Fruit fly (Drosophila melanogaster) whole organism, embryonic: Measurements from ENCODE around the gene CG16985.
A peak's percentile ranks its signal among the peaks of the same experiment; 100 is the strongest.

Experiments used
- BtbVII ChIP-seq: fragments of 200-800 bp; sonication (Bioruptor generic); optimal IDR thresholded peaks from 3 replicates; lab custom pipeline; 2017; ENCODE audit warnings: missing biosample characterization, mild to moderate bottlenecking, missing genetic modification characterization
- CG13123 ChIP-seq: fragments of 200-800 bp; sonication (Bioruptor generic); optimal IDR thresholded peaks from 2 replicates; lab custom pipeline; 2016; ENCODE audit warnings: missing biosample characterization, missing genetic modification characterization
- CG13287 ChIP-seq: fragments of 200-800 bp; sonication (Bioruptor generic); IDR thresholded peaks from 2 replicates; pipeline ENCODE4 v1.3.6; 2022; ENCODE audit warnings: missing biosample characterization, missing genetic modification characterization; ENCODE audit not compliant: partially characterized antibody
- CG13775 ChIP-seq: fragments of 200-800 bp; sonication (Bioruptor generic); optimal IDR thresholded peaks from 3 replicates; lab custom pipeline; 2017; ENCODE audit warnings: missing biosample characterization, mild to moderate bottlenecking, missing genetic modification characterization
- CG16815 ChIP-seq: fragments of 200-800 bp; sonication (Bioruptor generic); optimal IDR thresholded peaks from 3 replicates; lab custom pipeline; 2017; ENCODE audit warnings: missing biosample characterization, mild to moderate bottlenecking, missing genetic modification characterization
- CG17359 ChIP-seq: fragments of 200-800 bp; sonication (Bioruptor generic); optimal IDR thresholded peaks from 3 replicates; lab custom pipeline; 2018; ENCODE audit warnings: missing biosample characterization, mild to moderate bottlenecking, missing genetic modification characterization, moderate library complexity
- CG17361 ChIP-seq: fragments of 200-800 bp; sonication (Bioruptor generic); IDR thresholded peaks from 3 replicates; pipeline ENCODE4 v1.3.6; 2022; ENCODE audit warnings: missing biosample characterization, missing genetic modification characterization
- CG18599 ChIP-seq: fragments of 200-800 bp; sonication (Bioruptor generic); optimal IDR thresholded peaks from 3 replicates; lab custom pipeline; 2017; ENCODE audit warnings: missing biosample characterization, missing genetic modification characterization, mild to moderate bottlenecking, moderate library complexity, missing genetic modification reagents
- CG31441 ChIP-seq: fragments of 200-800 bp; sonication (Bioruptor generic); IDR thresholded peaks from 2 replicates; pipeline ENCODE4 v1.3.6; 2022; ENCODE audit warnings: missing biosample characterization, missing genetic modification characterization
- CG32532 ChIP-seq: fragments of 200-800 bp; sonication (Bioruptor generic); IDR thresholded peaks from 2 replicates; pipeline ENCODE4 v1.3.6; 2022; ENCODE audit warnings: missing biosample characterization, missing genetic modification characterization
- CG4424 ChIP-seq: fragments of 200-800 bp; sonication (Bioruptor generic); optimal IDR thresholded peaks from 3 replicates; lab custom pipeline; 2016; ENCODE audit warnings: missing biosample characterization, missing genetic modification characterization
- CG5245 ChIP-seq: fragments of 200-800 bp; sonication (Bioruptor generic); optimal IDR thresholded peaks from 3 replicates; lab custom pipeline; 2016; ENCODE audit warnings: missing biosample characterization, missing genetic modification characterization
- CG6765 ChIP-seq: fragments of 200-800 bp; sonication (Bioruptor generic); optimal IDR thresholded peaks from 3 replicates; lab custom pipeline; 2017; ENCODE audit warnings: missing biosample characterization, mild to moderate bottlenecking, missing genetic modification characterization
- CG6791 ChIP-seq: fragments of 200-800 bp; sonication (Bioruptor generic); IDR thresholded peaks from 3 replicates; pipeline ENCODE4 v1.3.6; 2022; ENCODE audit warnings: missing biosample characterization, missing genetic modification characterization; ENCODE audit not compliant: partially characterized antibody
- CG6813 ChIP-seq: fragments of 200-800 bp; sonication (Bioruptor generic); optimal IDR thresholded peaks from 2 replicates; lab custom pipeline; 2017; ENCODE audit warnings: missing biosample characterization, missing genetic modification characterization, mild to moderate bottlenecking, moderate library complexity, missing genetic modification reagents
- CG7271 ChIP-seq: fragments of 200-800 bp; sonication (Bioruptor generic); optimal IDR thresholded peaks from 2 replicates; lab custom pipeline; 2018; ENCODE audit warnings: missing biosample characterization, mild to moderate bottlenecking, missing genetic modification characterization, moderate library complexity
- Camta ChIP-seq: fragments of 200-800 bp; sonication (Bioruptor generic); optimal IDR thresholded peaks from 2 replicates; lab custom pipeline; 2016; ENCODE audit warnings: missing biosample characterization, missing genetic modification characterization
- Dll ChIP-seq: fragments of 200-800 bp; sonication (Bioruptor generic); IDR thresholded peaks from 4 replicates; pipeline ENCODE4 v1.3.6; 2022; ENCODE audit warnings: missing biosample characterization, missing genetic modification characterization; ENCODE audit not compliant: partially characterized antibody
- Fer3 ChIP-seq: fragments of 200-800 bp; sonication (Bioruptor generic); optimal IDR thresholded peaks from 2 replicates; lab custom pipeline; 2018; ENCODE audit warnings: missing biosample characterization, mild to moderate bottlenecking, missing genetic modification characterization, moderate library complexity
- GATAe ChIP-seq: fragments of 200-800 bp; sonication (Bioruptor generic); conservative IDR thresholded peaks from 2 replicates; pipeline ENCODE4 v1.3.6; 2022; ENCODE audit warnings: missing biosample characterization, missing genetic modification characterization
- H15 ChIP-seq: fragments of 200-800 bp; sonication (Bioruptor generic); IDR thresholded peaks from 3 replicates; pipeline ENCODE4 v1.3.6; 2022; ENCODE audit warnings: missing biosample characterization, missing genetic modification characterization
- Hr39 ChIP-seq: fragments of >200 bp; optimal IDR thresholded peaks from 2 replicates; lab custom pipeline; 2017
- Nf-YA ChIP-seq: fragments of 200-800 bp; sonication (Bioruptor generic); IDR thresholded peaks from 2 replicates; pipeline ENCODE4 v1.3.6; 2022; ENCODE audit warnings: missing biosample characterization, missing genetic modification characterization
- Ssrp ChIP-seq: fragments of 200-800 bp; sonication (Bioruptor generic); optimal IDR thresholded peaks from 2 replicates; lab custom pipeline; 2018; ENCODE audit warnings: missing biosample characterization, mild to moderate bottlenecking, missing genetic modification characterization, moderate library complexity
- amos ChIP-seq: fragments of 200-800 bp; sonication (Bioruptor generic); IDR thresholded peaks from 2 replicates; pipeline ENCODE4 v1.3.6; 2022; ENCODE audit warnings: missing biosample characterization, missing genetic modification characterization; ENCODE audit not compliant: partially characterized antibody
- ash1 ChIP-seq: fragments of 200-800 bp; sonication (Bioruptor generic); optimal IDR thresholded peaks from 2 replicates; lab custom pipeline; 2018; ENCODE audit warnings: missing biosample characterization, mild to moderate bottlenecking, missing genetic modification characterization
- bbx ChIP-seq: fragments of 200-800 bp; sonication (Bioruptor generic); IDR thresholded peaks from 2 replicates; pipeline ENCODE4 v1.3.6; 2022; ENCODE audit warnings: missing biosample characterization, missing genetic modification characterization; ENCODE audit not compliant: partially characterized antibody
- bigmax ChIP-seq: fragments of 200-800 bp; sonication (Bioruptor generic); optimal IDR thresholded peaks from 2 replicates; lab custom pipeline; 2018; ENCODE audit warnings: missing biosample characterization, mild to moderate bottlenecking, missing genetic modification characterization
- corto ChIP-seq: fragments of 200-800 bp; sonication (Bioruptor generic); optimal IDR thresholded peaks from 2 replicates; lab custom pipeline; 2016; ENCODE audit warnings: missing biosample characterization, mild to moderate bottlenecking, missing genetic modification characterization, moderate library complexity
- da ChIP-seq: fragments of 200-800 bp; sonication (Bioruptor generic); optimal IDR thresholded peaks from 2 replicates; lab custom pipeline; 2016; ENCODE audit warnings: missing biosample characterization, missing genetic modification characterization
- dm ChIP-seq: fragments of 200-800 bp; sonication (Bioruptor generic); optimal IDR thresholded peaks from 3 replicates; lab custom pipeline; 2016; ENCODE audit warnings: missing biosample characterization, missing genetic modification characterization
- gce ChIP-seq: fragments of 200-800 bp; sonication (Bioruptor generic); IDR thresholded peaks from 3 replicates; pipeline ENCODE4 v1.3.6; 2022; ENCODE audit warnings: missing biosample characterization, missing genetic modification characterization
- gro ChIP-seq: fragments of 200-800 bp; sonication (Bioruptor generic); optimal IDR thresholded peaks from 2 replicates; lab custom pipeline; 2016; ENCODE audit warnings: missing biosample characterization, missing genetic modification characterization
- kay ChIP-seq: fragments of 200-800 bp; sonication (Bioruptor generic); optimal IDR thresholded peaks from 2 replicates; lab custom pipeline; 2016; ENCODE audit warnings: missing biosample characterization, missing genetic modification characterization
- lab ChIP-seq: fragments of 200-800 bp; sonication (Bioruptor generic); optimal IDR thresholded peaks from 3 replicates; lab custom pipeline; 2017; ENCODE audit warnings: missing biosample characterization, missing genetic modification characterization, mild to moderate bottlenecking, moderate library complexity, missing genetic modification reagents
- lmd ChIP-seq: fragments of 200-800 bp; sonication (Bioruptor generic); IDR thresholded peaks from 2 replicates; pipeline ENCODE4 v1.3.6; 2022; ENCODE audit warnings: missing biosample characterization, missing genetic modification characterization
- lov ChIP-seq, 2 experiments: fragments of 200-800 bp in 1 of 2; fragments of >200 bp in 1 of 2; sonication (Bioruptor generic) in 1 of 2; IDR thresholded peaks in 1 of 2; optimal IDR thresholded peaks in 1 of 2; 2 replicates in 1 of 2; 3 replicates in 1 of 2; pipeline versions ENCODE4 v1.3.6 to Lab custom; 2017 to 2022; ENCODE audit warnings: missing biosample characterization in 1 of 2, missing genetic modification characterization in 1 of 2
- nerfin-2 ChIP-seq: fragments of 200-800 bp; sonication (Bioruptor generic); IDR thresholded peaks from 2 replicates; pipeline ENCODE4 v1.3.6; 2022; ENCODE audit warnings: missing biosample characterization, missing genetic modification characterization; ENCODE audit not compliant: partially characterized antibody
- nmo ChIP-seq: fragments of 200-800 bp; sonication (Bioruptor generic); optimal IDR thresholded peaks from 2 replicates; lab custom pipeline; 2018; ENCODE audit warnings: missing biosample characterization, mild to moderate bottlenecking, missing genetic modification characterization, moderate library complexity
- p53 ChIP-seq: fragments of 200-800 bp; sonication (Bioruptor generic); optimal IDR thresholded peaks from 2 replicates; lab custom pipeline; 2016; ENCODE audit warnings: missing biosample characterization, missing genetic modification characterization
- pros ChIP-seq: fragments of 200-800 bp; sonication (Bioruptor generic); optimal IDR thresholded peaks from 3 replicates; lab custom pipeline; 2019; ENCODE audit warnings: missing biosample characterization, mild to moderate bottlenecking, missing genetic modification characterization, moderate library complexity
- pzg ChIP-seq: fragments of 200-800 bp; sonication (Bioruptor generic); optimal IDR thresholded peaks from 3 replicates; lab custom pipeline; 2018; ENCODE audit warnings: missing biosample characterization, mild to moderate bottlenecking, missing genetic modification characterization, moderate library complexity
- rib ChIP-seq: fragments of 200-800 bp; sonication (Bioruptor generic); IDR thresholded peaks from 2 replicates; pipeline ENCODE4 v1.3.6; 2022; ENCODE audit warnings: missing biosample characterization, missing genetic modification characterization
- salm ChIP-seq: fragments of 200-800 bp; sonication (Bioruptor generic); optimal IDR thresholded peaks from 2 replicates; lab custom pipeline; 2018; ENCODE audit warnings: missing biosample characterization, mild to moderate bottlenecking, missing genetic modification characterization
- sr ChIP-seq: fragments of 200-800 bp; sonication (Bioruptor generic); IDR thresholded peaks from 3 replicates; pipeline ENCODE4 v1.3.6; 2022; ENCODE audit warnings: missing biosample characterization, missing genetic modification characterization
- vvl ChIP-seq: fragments of 200-800 bp; sonication (Bioruptor generic); IDR thresholded peaks from 2 replicates; pipeline ENCODE4 v1.3.6; 2022; ENCODE audit warnings: missing biosample characterization, missing genetic modification characterization
- wor ChIP-seq: fragments of 200-800 bp; sonication (Bioruptor generic); IDR thresholded peaks from 2 replicates; pipeline ENCODE4 v1.3.6; 2022; ENCODE audit warnings: missing biosample characterization, missing genetic modification characterization

CG16985 gene

DNA sequence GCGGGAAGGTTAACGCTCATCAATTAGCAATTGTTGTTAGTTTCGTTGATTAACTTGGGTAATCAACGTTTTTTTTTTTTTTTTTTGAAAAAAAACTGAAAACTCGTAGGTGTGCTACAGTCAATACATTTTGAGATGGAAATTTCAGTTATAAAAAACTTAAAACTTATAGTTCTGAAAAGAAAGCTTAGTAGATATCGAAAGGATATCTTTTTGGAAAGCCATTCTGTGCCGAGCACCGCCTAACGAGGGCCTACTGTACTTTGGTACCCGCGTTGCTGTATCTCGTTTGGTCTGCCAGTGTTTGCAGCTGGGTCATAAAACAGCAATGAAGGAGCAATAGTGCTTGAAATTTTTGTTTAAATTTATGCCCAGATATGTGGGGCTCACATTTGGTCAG lies 27.1 kb upstream of the CG16985 start (continued):
- 0 out of 2 replicates have a peak, but pooled peaks have one; percentile 54 for TF ChIP-seq CG32532 (GFP tag; lab: Robert Waterston, UW)

DNA sequence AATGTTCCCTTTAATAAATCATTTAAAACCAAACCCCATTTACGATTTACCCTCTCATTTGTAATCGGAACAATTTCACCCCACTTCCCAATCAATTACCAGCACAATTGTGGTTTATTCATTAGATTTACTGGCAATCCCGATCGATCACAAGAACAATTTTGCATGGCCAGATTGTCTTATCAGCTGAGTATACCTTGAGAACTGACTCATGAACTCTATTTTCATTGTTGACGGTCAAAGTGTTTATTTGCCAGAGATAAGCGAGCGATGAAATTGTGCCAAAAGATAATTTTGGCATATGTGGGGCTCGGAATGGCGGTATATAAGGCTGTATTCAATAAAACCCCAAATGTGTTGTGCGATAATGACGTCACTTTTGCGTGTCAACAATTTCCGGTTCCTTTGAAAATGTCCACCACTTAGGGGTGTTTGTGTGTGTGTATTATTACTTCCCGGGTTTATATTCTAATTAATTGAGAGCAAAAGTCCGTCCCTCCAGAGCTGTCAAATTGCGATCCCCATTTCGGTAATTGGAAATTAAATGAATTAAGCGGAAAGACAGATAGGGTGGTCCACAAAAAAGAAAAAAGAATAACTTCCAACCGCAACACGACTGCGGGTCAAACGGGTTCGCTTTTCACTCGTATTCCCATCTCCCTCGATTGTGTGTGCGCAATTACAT lies 26.0 kb upstream of the CG16985 start:
- no peak for TF ChIP-seq bigmax (GFP tag; lab: Kevin White, UChicago)
- no peak for TF ChIP-seq amos
- no peak for TF ChIP-seq CG18599
- TF ChIP-seq CG7271 (tag; lab: Kevin White, UChicago), result no peak
- TF ChIP-seq CG13287 (GFP tag; lab: Robert Waterston, UW), result no peak
- no peak for TF ChIP-seq da (GFP tag; lab: Kevin White, UChicago)
- TF ChIP-seq CG31441 (GFP tag; lab: Robert Waterston, UW), result no peak
- TF ChIP-seq CG5245 (GFP tag; lab: Kevin White, UChicago), result no peak
- no peak for TF ChIP-seq CG16815 (GFP tag; lab: Kevin White, UChicago)
- TF ChIP-seq CG6791 (GFP tag; lab: Robert Waterston, UW), result no peak
- TF ChIP-seq pzg (GFP tag; lab: Kevin White, UChicago), result no peak
- TF ChIP-seq lov (optimal IDR thresholded peaks at IDR 0.05; lab: Kevin White, UChicago), result no peak
- 0 out of 3 replicates have a peak, but pooled peaks have one; percentile 26 for TF ChIP-seq lov (GFP tag; IDR thresholded peaks at IDR 0.05; lab: Robert Waterston, UW)
- no peak for TF ChIP-seq nmo (GFP tag; lab: Kevin White, UChicago)
- TF ChIP-seq CG4424 (GFP tag; lab: Kevin White, UChicago), result no peak
- no peak for TF ChIP-seq kay (GFP tag; lab: Kevin White, UChicago)
- no peak for TF ChIP-seq dm (GFP tag; lab: Kevin White, UChicago)
- TF ChIP-seq CG6813 (GFP tag; lab: Kevin White, UChicago), result no peak
- TF ChIP-seq wor, result no peak
- no peak for TF ChIP-seq ash1 (GFP tag; lab: Kevin White, UChicago)
- TF ChIP-seq CG17361 (GFP tag; lab: Robert Waterston, UW), result no peak
- peak; percentile 59; the same call in 1 of the 2 replicates for TF ChIP-seq rib
- no peak for TF ChIP-seq CG13123
- TF ChIP-seq CG6765, result no peak
- peak; percentile 72 for TF ChIP-seq corto
- no peak for TF ChIP-seq vvl (GFP tag; lab: Robert Waterston, UW)
- TF ChIP-seq salm (tag; lab: Kevin White, UChicago), result no peak
- no peak for TF ChIP-seq Camta
- no peak for TF ChIP-seq nerfin-2 (GFP tag; lab: Robert Waterston, UW)
- no peak for TF ChIP-seq Fer3 (tag; lab: Kevin White, UChicago)
- no peak for TF ChIP-seq bbx (GFP tag; lab: Robert Waterston, UW)
- TF ChIP-seq BtbVII (GFP tag; lab: Kevin White, UChicago), result no peak
- no peak for TF ChIP-seq pros (GFP tag; lab: Kevin White, UChicago)
- TF ChIP-seq H15, result no peak
- TF ChIP-seq sr, result no peak
- no peak for TF ChIP-seq Hr39 (lab: Kevin White, UChicago)
- TF ChIP-seq gce (GFP tag; lab: Robert Waterston, UW), result no peak
- no peak for TF ChIP-seq Nf-YA (GFP tag; lab: Robert Waterston, UW)
- no peak for TF ChIP-seq CG17359 (tag; lab: Kevin White, UChicago)
- TF ChIP-seq gro (GFP tag; lab: Kevin White, UChicago), result peak; percentile 36
- peak; percentile 78 for TF ChIP-seq lab
- TF ChIP-seq GATAe (GFP tag; lab: Robert Waterston, UW), result peak; percentile 50; the same call in 1 of the 2 replicates
- no peak for TF ChIP-seq Ssrp (tag; lab: Kevin White, UChicago)
- TF ChIP-seq CG13775 (GFP tag; lab: Kevin White, UChicago), result no peak
- no peak for TF ChIP-seq lmd
- TF ChIP-seq p53 (GFP tag; lab: Kevin White, UChicago), result no peak
- TF ChIP-seq Dll (GFP tag; lab: Robert Waterston, UW), result no peak
